Fruit fly (Drosophila melanogaster): ENCODE results near the gene Ns1.

DNA sequence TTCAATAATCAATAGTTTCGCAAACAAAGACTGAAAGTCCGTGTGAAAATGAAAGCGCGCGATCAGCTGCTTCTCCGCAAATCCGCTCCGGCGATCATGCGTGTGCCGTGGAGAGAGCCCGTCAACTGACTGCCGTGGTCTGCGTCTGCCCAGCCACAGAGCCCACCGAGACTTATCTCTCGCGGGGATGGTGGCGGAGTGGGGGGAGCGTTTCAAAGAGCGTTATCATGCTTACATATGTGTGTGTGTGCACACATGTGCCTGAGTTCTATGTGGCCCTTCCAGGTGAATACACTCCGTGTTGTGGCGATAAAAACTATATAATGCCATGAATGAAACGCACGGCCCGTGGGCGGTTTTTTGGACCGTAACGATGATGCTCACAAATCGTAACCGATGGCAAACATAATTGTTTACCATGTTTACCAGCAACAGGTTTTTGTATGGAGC is 5.5 kb upstream of the Ns1 start:
- TF ChIP-seq CG32264 (GFP tag; optimal IDR thresholded peaks at IDR 0.05) (no peak), pan (optimal IDR thresholded peaks at IDR 0.05) (no peak), Hnf4 (GFP tag; optimal IDR thresholded peaks at IDR 0.05) (peak; percentile 2), h (GFP tag; optimal IDR thresholded peaks at IDR 0.05) (peak; percentile 44), sv (GFP tag; optimal IDR thresholded peaks at IDR 0.05) (no peak)
